Worm (Caenorhabditis elegans): ENCODE results near the gene ZK1127.12.

- TF ChIP-seq daf-8 (GFP tag; IDR thresholded peaks at IDR 0.05) (no peak), Y5F2A.4 (GFP tag; optimal IDR thresholded peaks at IDR 0.05) (no peak), lsy-2 (tag; optimal IDR thresholded peaks at IDR 0.05) (no peak), ama-1 (optimal IDR thresholded peaks at IDR 0.05) (no peak), nhr-237 (tag; optimal IDR thresholded peaks at IDR 0.05) (no peak), duxl-1 (tag; optimal IDR thresholded peaks at IDR 0.05; ENCODE audit: poor library complexity) (no peak), fos-1 (tag; optimal IDR thresholded peaks at IDR 0.05) (no peak), skn-1 (tag; optimal IDR thresholded peaks at IDR 0.05) (no peak), daf-19 (GFP tag; conservative IDR thresholded peaks at IDR 0.05) (no peak), ztf-11 (tag; optimal IDR thresholded peaks at IDR 0.05) (no peak), hlh-30 (tag; optimal IDR thresholded peaks at IDR 0.05; ENCODE audit: insufficient read depth) (no peak), pha-4 (GFP tag; IDR thresholded peaks at IDR 0.05) (no peak), pha-4 (tag; optimal IDR thresholded peaks at IDR 0.05) (no peak), F44E2.7 (GFP tag; IDR thresholded peaks at IDR 0.05) (no peak), R02D3.7 (tag; optimal IDR thresholded peaks at IDR 0.05) (no peak)
Observed at ce11 chrII:7073537-7073913, 21.6 kb downstream of the ZK1127.12 start, which contains the start of gene kat-1.

Measured in whole organism, L4 larva.